Fruit fly (Drosophila melanogaster) whole organism, embryonic: ENCODE data around the gene wda.

Source experiments
- B-H2 ChIP-seq: fragments of 200-800 bp; sonication (Bioruptor generic); optimal IDR thresholded peaks from 2 replicates; lab custom pipeline; 2018; ENCODE audit warnings: missing biosample characterization, mild to moderate bottlenecking, missing genetic modification characterization
- BtbVII ChIP-seq: fragments of 200-800 bp; sonication (Bioruptor generic); optimal IDR thresholded peaks from 3 replicates; lab custom pipeline; 2017; ENCODE audit warnings: missing biosample characterization, mild to moderate bottlenecking, missing genetic modification characterization
- CG13894 ChIP-seq: fragments of 200-800 bp; sonication (Bioruptor generic); optimal IDR thresholded peaks from 3 replicates; lab custom pipeline; 2018; ENCODE audit warnings: missing biosample characterization, mild to moderate bottlenecking, missing genetic modification characterization, moderate library complexity
- CG15601 ChIP-seq: fragments of 200-800 bp; sonication (Bioruptor generic); optimal IDR thresholded peaks from 3 replicates; lab custom pipeline; 2019; ENCODE audit warnings: missing biosample characterization, mild to moderate bottlenecking, missing genetic modification characterization, moderate library complexity
- CG1602 ChIP-seq: fragments of 200-800 bp; sonication (Bioruptor generic); optimal IDR thresholded peaks from 3 replicates; lab custom pipeline; 2016; ENCODE audit warnings: missing biosample characterization, missing genetic modification characterization
- CG1603 ChIP-seq: fragments of 200-800 bp; sonication (Bioruptor generic); optimal IDR thresholded peaks from 2 replicates; lab custom pipeline; 2019; ENCODE audit warnings: missing biosample characterization, mild to moderate bottlenecking, missing genetic modification characterization, moderate library complexity
- CG17385 ChIP-seq: fragments of 200-800 bp; sonication (Bioruptor generic); optimal IDR thresholded peaks from 3 replicates; lab custom pipeline; 2018; ENCODE audit warnings: missing biosample characterization, mild to moderate bottlenecking, missing genetic modification characterization
- CG31224 ChIP-seq: fragments of 200-800 bp; sonication (Bioruptor generic); IDR thresholded peaks from 2 replicates; pipeline ENCODE4 v1.3.6; 2022; ENCODE audit warnings: missing biosample characterization, missing genetic modification characterization
- CG3407 ChIP-seq: fragments of 200-800 bp; sonication (Bioruptor generic); optimal IDR thresholded peaks from 2 replicates; lab custom pipeline; 2018; ENCODE audit warnings: missing biosample characterization, mild to moderate bottlenecking, missing genetic modification characterization
- CG34376 ChIP-seq: fragments of 200-800 bp; sonication (Bioruptor generic); optimal IDR thresholded peaks from 2 replicates; lab custom pipeline; 2018; ENCODE audit warnings: missing biosample characterization, mild to moderate bottlenecking, missing genetic modification characterization
- CG4360 ChIP-seq: fragments of 200-800 bp; sonication (Bioruptor generic); IDR thresholded peaks from 2 replicates; pipeline ENCODE4 v1.3.6; 2022; ENCODE audit warnings: missing biosample characterization, missing genetic modification characterization
- CG4707 ChIP-seq: fragments of 200-800 bp; sonication (Bioruptor generic); optimal IDR thresholded peaks from 2 replicates; lab custom pipeline; 2018; ENCODE audit warnings: missing biosample characterization, mild to moderate bottlenecking, missing genetic modification characterization, moderate library complexity
- CG6175 ChIP-seq: fragments of 200-800 bp; sonication (Bioruptor generic); IDR thresholded peaks from 3 replicates; pipeline ENCODE4 v1.3.6; 2022; ENCODE audit warnings: missing biosample characterization, missing genetic modification characterization
- CG6683 ChIP-seq: fragments of 200-800 bp; sonication (Bioruptor generic); optimal IDR thresholded peaks from 2 replicates; lab custom pipeline; 2017; ENCODE audit warnings: missing biosample characterization, mild to moderate bottlenecking, missing genetic modification characterization, missing genetic modification reagents
- CG7745 ChIP-seq: fragments of 200-800 bp; sonication (Bioruptor generic); optimal IDR thresholded peaks from 2 replicates; lab custom pipeline; 2018; ENCODE audit warnings: missing biosample characterization, mild to moderate bottlenecking, missing genetic modification characterization, moderate library complexity
- CTCF ChIP-seq: fragments of 200-800 bp; sonication (Bioruptor generic); optimal IDR thresholded peaks from 2 replicates; lab custom pipeline; 2017; ENCODE audit warnings: missing biosample characterization, mild to moderate bottlenecking, missing genetic modification characterization, moderate library complexity
- CrebB ChIP-seq: fragments of 200-800 bp; sonication (Bioruptor generic); optimal IDR thresholded peaks from 3 replicates; lab custom pipeline; 2018; ENCODE audit warnings: missing biosample characterization, mild to moderate bottlenecking, missing genetic modification characterization
- Dp ChIP-seq: fragments of 200-800 bp; sonication (Bioruptor generic); optimal IDR thresholded peaks from 2 replicates; lab custom pipeline; 2018; ENCODE audit warnings: missing biosample characterization, mild to moderate bottlenecking, missing genetic modification characterization, moderate library complexity
- HLH4C ChIP-seq: fragments of 200-800 bp; sonication (Bioruptor generic); IDR thresholded peaks from 3 replicates; pipeline ENCODE4 v1.3.6; 2022; ENCODE audit warnings: missing biosample characterization, missing genetic modification characterization; ENCODE audit not compliant: partially characterized antibody
- HmgZ ChIP-seq: fragments of 200-800 bp; sonication (Bioruptor generic); optimal IDR thresholded peaks from 2 replicates; lab custom pipeline; 2018; ENCODE audit warnings: missing biosample characterization, mild to moderate bottlenecking, missing genetic modification characterization
- Hmr ChIP-seq: fragments of 200-800 bp; sonication (Bioruptor generic); optimal IDR thresholded peaks from 3 replicates; lab custom pipeline; 2017; ENCODE audit warnings: mild to moderate bottlenecking, missing biosample characterization, missing genetic modification reagents, missing genetic modification characterization
- Med ChIP-seq: fragments of 200-800 bp; sonication (Bioruptor generic); peaks from one replicate; lab custom pipeline; 2016; ENCODE audit warnings: missing biosample characterization, missing genetic modification characterization, mild to moderate bottlenecking, inconsistent platforms, moderate library complexity
- Nf-YB ChIP-seq: fragments of 200-800 bp; sonication (Bioruptor generic); optimal IDR thresholded peaks from 3 replicates; lab custom pipeline; 2019; ENCODE audit warnings: missing biosample characterization, mild to moderate bottlenecking, missing genetic modification characterization, moderate library complexity
- Opbp ChIP-seq: fragments of 200-800 bp; sonication (Bioruptor generic); IDR thresholded peaks from 3 replicates; pipeline ENCODE4 v1.3.6; 2022; ENCODE audit warnings: missing biosample characterization, missing genetic modification characterization; ENCODE audit not compliant: partially characterized antibody
- Sry-δ ChIP-seq: fragments of 200-800 bp; sonication (Bioruptor generic); optimal IDR thresholded peaks from 2 replicates; lab custom pipeline; 2016; ENCODE audit warnings: missing biosample characterization, missing genetic modification characterization
- Trl ChIP-seq, 3 experiments: fragments of >200 bp in 2 of 3; fragments of 200-800 bp in 1 of 3; sonication (Bioruptor generic) in 1 of 3; optimal IDR thresholded peaks; 2 replicates in 1 of 3; 3 replicates in 2 of 3; lab custom pipeline; 2016 to 2017; ENCODE audit warnings: missing biosample characterization in 1 of 3, missing genetic modification characterization in 1 of 3
- abd-A ChIP-seq: fragments of 200-800 bp; sonication (Bioruptor generic); optimal IDR thresholded peaks from 3 replicates; lab custom pipeline; 2019; ENCODE audit warnings: missing biosample characterization, mild to moderate bottlenecking, missing genetic modification characterization, moderate library complexity
- cg ChIP-seq: fragments of 200-800 bp; sonication (Bioruptor generic); optimal IDR thresholded peaks from 3 replicates; lab custom pipeline; 2019; ENCODE audit warnings: missing biosample characterization, mild to moderate bottlenecking, missing genetic modification characterization, moderate library complexity
- chm ChIP-seq: fragments of 200-800 bp; sonication (Bioruptor generic); IDR thresholded peaks from 2 replicates; pipeline ENCODE4 v1.3.6; 2022; ENCODE audit warnings: missing biosample characterization, missing genetic modification characterization
- cwo ChIP-seq: fragments of 200-800 bp; sonication (Bioruptor generic); optimal IDR thresholded peaks from 3 replicates; lab custom pipeline; 2017; ENCODE audit warnings: missing biosample characterization, missing genetic modification characterization, mild to moderate bottlenecking, moderate library complexity, missing genetic modification reagents
- dati ChIP-seq: fragments of 200-800 bp; sonication (Bioruptor generic); IDR thresholded peaks from 2 replicates; pipeline ENCODE4 v1.3.6; 2022; ENCODE audit warnings: missing biosample characterization, missing genetic modification characterization
- insv ChIP-seq, 2 experiments: fragments of 200-800 bp; sonication (Bioruptor generic); optimal IDR thresholded peaks; 3 replicates each; lab custom pipeline; 2016 to 2018; ENCODE audit warnings: missing biosample characterization in 2 of 2, missing genetic modification characterization in 2 of 2
- jigr1 ChIP-seq: fragments of 200-800 bp; sonication (Bioruptor generic); IDR thresholded peaks from 3 replicates; pipeline ENCODE4 v1.3.6; 2022; ENCODE audit warnings: missing biosample characterization, missing genetic modification characterization
- lmd ChIP-seq: fragments of 200-800 bp; sonication (Bioruptor generic); IDR thresholded peaks from 2 replicates; pipeline ENCODE4 v1.3.6; 2022; ENCODE audit warnings: missing biosample characterization, missing genetic modification characterization
- lola ChIP-seq, 3 experiments: fragments of >200 bp in 2 of 3; fragments of 200-800 bp in 1 of 3; sonication (Bioruptor generic) in 1 of 3; optimal IDR thresholded peaks; 2 replicates each; lab custom pipeline; 2017 to 2019; ENCODE audit warnings: missing biosample characterization in 3 of 3, missing genetic modification characterization in 3 of 3, mild to moderate bottlenecking in 1 of 3, moderate library complexity in 1 of 3
- mirr ChIP-seq: fragments of 200-800 bp; sonication (Bioruptor generic); optimal IDR thresholded peaks from 3 replicates; lab custom pipeline; 2018; ENCODE audit warnings: missing biosample characterization, mild to moderate bottlenecking, missing genetic modification characterization
- nerfin-2 ChIP-seq: fragments of 200-800 bp; sonication (Bioruptor generic); IDR thresholded peaks from 2 replicates; pipeline ENCODE4 v1.3.6; 2022; ENCODE audit warnings: missing biosample characterization, missing genetic modification characterization; ENCODE audit not compliant: partially characterized antibody
- pfk ChIP-seq: fragments of 200-800 bp; sonication (Bioruptor generic); optimal IDR thresholded peaks from 2 replicates; lab custom pipeline; 2018; ENCODE audit warnings: missing biosample characterization, mild to moderate bottlenecking, missing genetic modification characterization, moderate library complexity
- pho ChIP-seq: fragments of 200-800 bp; sonication (Bioruptor generic); optimal IDR thresholded peaks from 2 replicates; lab custom pipeline; 2016; ENCODE audit warnings: missing biosample characterization, missing genetic modification characterization
- pita ChIP-seq: fragments of 200-800 bp; sonication (Bioruptor generic); optimal IDR thresholded peaks from 2 replicates; lab custom pipeline; 2017; ENCODE audit warnings: missing biosample characterization, mild to moderate bottlenecking, missing genetic modification characterization
- pros ChIP-seq: fragments of 200-800 bp; sonication (Bioruptor generic); optimal IDR thresholded peaks from 3 replicates; lab custom pipeline; 2019; ENCODE audit warnings: missing biosample characterization, mild to moderate bottlenecking, missing genetic modification characterization, moderate library complexity
- row ChIP-seq: fragments of 200-800 bp; sonication (Bioruptor generic); IDR thresholded peaks from 3 replicates; pipeline ENCODE4 v1.3.6; 2022; ENCODE audit warnings: missing biosample characterization, missing genetic modification characterization
- sna ChIP-seq: fragments of 200-800 bp; sonication (Bioruptor generic); IDR thresholded peaks from 2 replicates; pipeline ENCODE4 v1.3.6; 2022; ENCODE audit warnings: missing biosample characterization, missing genetic modification characterization; ENCODE audit not compliant: partially characterized antibody
- sqz ChIP-seq: fragments of 200-800 bp; sonication (Bioruptor generic); optimal IDR thresholded peaks from 3 replicates; lab custom pipeline; 2018; ENCODE audit warnings: missing biosample characterization, mild to moderate bottlenecking, missing genetic modification characterization
- sug ChIP-seq: fragments of 200-800 bp; optimal IDR thresholded peaks from 2 replicates; lab custom pipeline; 2019; ENCODE audit warnings: missing biosample characterization, mild to moderate bottlenecking, missing genetic modification characterization, moderate library complexity
- tna ChIP-seq: fragments of 200-800 bp; sonication (Bioruptor generic); IDR thresholded peaks from 2 replicates; pipeline ENCODE4 v1.3.6; 2022; ENCODE audit warnings: missing biosample characterization, missing genetic modification characterization; ENCODE audit not compliant: partially characterized antibody
- zfh2 ChIP-seq: fragments of 200-800 bp; sonication (Bioruptor generic); optimal IDR thresholded peaks from 2 replicates; lab custom pipeline; 2016; ENCODE audit warnings: missing biosample characterization, missing genetic modification characterization

The wda gene

dm6 chr3R:23214603-23215433 lies 43.1 kb downstream of the wda start (continued):
- TF ChIP-seq Dp = peak; percentile 95
- peak in 1 of 2 experiments; percentile 35 for TF ChIP-seq insv (GFP tag; optimal IDR thresholded peaks at IDR 0.05; lab: Kevin White, UChicago)
- no peak for TF ChIP-seq zfh2 (GFP tag; lab: Kevin White, UChicago)
- TF ChIP-seq lola (GFP tag; optimal IDR thresholded peaks at IDR 0.05; lab: Kevin White, UChicago) = no peak
- no peak; the same call in 1 of the 2 replicates for TF ChIP-seq chm
- peak; percentile 82 for TF ChIP-seq HmgZ (tag; lab: Kevin White, UChicago)
- TF ChIP-seq Med (GFP tag; lab: Kevin White, UChicago) = peak; percentile 74
- TF ChIP-seq sqz (GFP tag; lab: Kevin White, UChicago) = peak; percentile 95
- TF ChIP-seq CG34376 = peak; percentile 97
- TF ChIP-seq row (GFP tag; lab: Robert Waterston, UW) = peak; percentile 9; the same call in 1 of the 3 replicates
- peak; percentile 22 for TF ChIP-seq B-H2 (GFP tag; lab: Kevin White, UChicago)
- TF ChIP-seq HLH4C (GFP tag; lab: Robert Waterston, UW) = peak; percentile 62
- TF ChIP-seq Hmr (GFP tag; lab: Kevin White, UChicago) = peak; percentile 73
- peak; percentile 68 for TF ChIP-seq Sry-δ
- TF ChIP-seq lmd (GFP tag; lab: Robert Waterston, UW) = no peak
- TF ChIP-seq sna (GFP tag; lab: Robert Waterston, UW) = peak; percentile 35; the same call in 1 of the 2 replicates
- TF ChIP-seq pfk = peak; percentile 20
- peak; percentile 47 for TF ChIP-seq CG13894 (tag; lab: Kevin White, UChicago)
- TF ChIP-seq mirr = peak; percentile 85
- no peak for TF ChIP-seq CG3407 (GFP tag; lab: Kevin White, UChicago)
- TF ChIP-seq CrebB = peak; percentile 13
- peak; percentile 94 for TF ChIP-seq CG7745 (tag; lab: Kevin White, UChicago)
- TF ChIP-seq cwo = peak; percentile 72
- no peak for TF ChIP-seq jigr1 (GFP tag; lab: Robert Waterston, UW)
- TF ChIP-seq pho = no peak
- TF ChIP-seq CG4707 = peak; percentile 12
- TF ChIP-seq CG4360 (GFP tag; lab: Robert Waterston, UW) = no peak
- TF ChIP-seq Nf-YB (GFP tag; lab: Kevin White, UChicago) = peak; percentile 23
- no peak for TF ChIP-seq CG6175 (GFP tag; lab: Robert Waterston, UW)
- TF ChIP-seq abd-A (tag; lab: Kevin White, UChicago) = peak; percentile 83
- TF ChIP-seq pita (GFP tag; lab: Kevin White, UChicago) = peak; percentile 92
- TF ChIP-seq CG15601 (tag; lab: Kevin White, UChicago) = peak; percentile 61
- TF ChIP-seq sug = peak; percentile 94
- no peak for TF ChIP-seq dati
- peak; percentile 75 for TF ChIP-seq CG1603
- TF ChIP-seq nerfin-2 = 0 out of 2 replicates have a peak, but pooled peaks have one; percentile 26
- TF ChIP-seq tna (GFP tag; lab: Robert Waterston, UW) = peak; percentile 50
- TF ChIP-seq cg (GFP tag; lab: Kevin White, UChicago) = peak; percentile 35
- TF ChIP-seq Opbp = peak; percentile 30; the same call in 1 of the 3 replicates
- TF ChIP-seq Trl (optimal IDR thresholded peaks at IDR 0.05; lab: Kevin White, UChicago) = peak; percentile 14 to 24
- TF ChIP-seq Trl (GFP tag; optimal IDR thresholded peaks at IDR 0.05; lab: Kevin White, UChicago) = no peak
- TF ChIP-seq CG31224 (GFP tag; lab: Robert Waterston, UW) = no peak
- peak; percentile 3 for TF ChIP-seq pros (GFP tag; lab: Kevin White, UChicago)
- TF ChIP-seq CTCF (GFP tag; lab: Kevin White, UChicago) = peak; percentile 72
- TF ChIP-seq CG6683 (GFP tag; lab: Kevin White, UChicago) = no peak
- no peak for TF ChIP-seq CG17385
- TF ChIP-seq CG1602 = no peak
- TF ChIP-seq BtbVII (GFP tag; lab: Kevin White, UChicago) = peak; percentile 13
